Fruit fly (Drosophila melanogaster) S2 (cell line): ENCODE data around the gene kek5.

Experiments
- CG8478 ChIP-seq: fragments of >200 bp; optimal IDR thresholded peaks from 2 replicates; lab custom pipeline; 2018
- CTCF ChIP-seq, 2 experiments: fragments of >200 bp; optimal IDR thresholded peaks; 2 replicates each; lab custom pipeline; 2018

dm6 chrX:19360735-19361405, 7.9 kb downstream of the kek5 start:
- TF ChIP-seq CG8478 (lab: Kevin White, UChicago) (no peak), CTCF (optimal IDR thresholded peaks at IDR 0.05; lab: Kevin White, UChicago) (no peak)
